Fruit fly (Drosophila melanogaster): ENCODE measurements around the gene Mob2.
"Not testable (repeated sequence)": the region's sequence is repeated elsewhere in the genome, so short reads cannot be mapped to it uniquely, and the experiment has no call there.

The Mob2 gene

dm6 chr3L:11589395-11589794 lies 27.4 kb upstream of the Mob2 start, which contains the start of gene CG7377:
CG7377 (plus strand) TSS chr3L:11589695.
- not testable (repeated sequence) for TF ChIP-seq CG8159 (tag; optimal IDR thresholded peaks at IDR 0.05); CG4496 (GFP tag; IDR thresholded peaks at IDR 0.05); CG32121 (GFP tag; IDR thresholded peaks at IDR 0.05)

- no peak for TF ChIP-seq fd96Ca (GFP tag; IDR thresholded peaks at IDR 0.05)
- no peak for TF ChIP-seq Pif1B (GFP tag; optimal IDR thresholded peaks at IDR 0.05)
- TF ChIP-seq rn (GFP tag; IDR thresholded peaks at IDR 0.05) = no peak
- no peak for TF ChIP-seq CG8159 (tag; optimal IDR thresholded peaks at IDR 0.05)
- TF ChIP-seq CG4496 (GFP tag; IDR thresholded peaks at IDR 0.05) = 0 out of 3 replicates have a peak, but pooled peaks have one; percentile 45
- peak; percentile 21 for TF ChIP-seq CG8301 (tag; optimal IDR thresholded peaks at IDR 0.05)
- TF ChIP-seq Ets98B (GFP tag; IDR thresholded peaks at IDR 0.05) = 0 out of 2 replicates have a peak, but pooled peaks have one; percentile 37
- TF ChIP-seq CG32121 (GFP tag; IDR thresholded peaks at IDR 0.05) = no peak
- TF ChIP-seq CG14655 (GFP tag; optimal IDR thresholded peaks at IDR 0.05) = no peak
- no peak for TF ChIP-seq CG15710 (tag; optimal IDR thresholded peaks at IDR 0.05)
- TF ChIP-seq CG34367 (tag; optimal IDR thresholded peaks at IDR 0.05) = no peak
- no peak for TF ChIP-seq Snoo (tag; optimal IDR thresholded peaks at IDR 0.05)
- TF ChIP-seq CG17806 (tag; optimal IDR thresholded peaks at IDR 0.05) = no peak
Observed at dm6 chr3L:11588594-11588993, 26.6 kb upstream of the Mob2 start.

- peak; percentile 81 for TF ChIP-seq CG4496 (GFP tag; IDR thresholded peaks at IDR 0.05)
- peak; percentile 76 for TF ChIP-seq Pif1B (GFP tag; optimal IDR thresholded peaks at IDR 0.05)
- peak; percentile 85 for TF ChIP-seq CG9948 (tag; optimal IDR thresholded peaks at IDR 0.05)
- TF ChIP-seq CG10348 (GFP tag; IDR thresholded peaks at IDR 0.05) = peak; percentile 57; the same call in 1 of the 2 replicates
- TF ChIP-seq CG8159 (tag; optimal IDR thresholded peaks at IDR 0.05) = peak; percentile 92
- TF ChIP-seq CG12605 (GFP tag; IDR thresholded peaks at IDR 0.05) = peak; percentile 71
- peak; percentile 91 for TF ChIP-seq CG14655 (GFP tag; optimal IDR thresholded peaks at IDR 0.05)
- peak; percentile 80 for TF ChIP-seq Pif1A (GFP tag; optimal IDR thresholded peaks at IDR 0.05)
- peak; percentile 83 for TF ChIP-seq CG13204 (GFP tag; optimal IDR thresholded peaks at IDR 0.05)
- peak; percentile 60; the same call in 1 of the 2 replicates for TF ChIP-seq rn (GFP tag; IDR thresholded peaks at IDR 0.05)
- TF ChIP-seq EcR (GFP tag; optimal IDR thresholded peaks at IDR 0.05) = peak; percentile 52
- peak; percentile 89 for TF ChIP-seq CG8301 (tag; optimal IDR thresholded peaks at IDR 0.05)
- TF ChIP-seq gl (tag; optimal IDR thresholded peaks at IDR 0.05) = peak; percentile 81
- TF ChIP-seq fd96Ca (GFP tag; IDR thresholded peaks at IDR 0.05) = no peak; the same call in 1 of the 3 replicates
- peak; percentile 84 for TF ChIP-seq CG17806 (tag; optimal IDR thresholded peaks at IDR 0.05)
- TF ChIP-seq CG32121 (GFP tag; IDR thresholded peaks at IDR 0.05) = peak; percentile 66
- TF ChIP-seq Snoo (tag; optimal IDR thresholded peaks at IDR 0.05) = peak; percentile 78
- peak; percentile 84 for TF ChIP-seq CG34367 (tag; optimal IDR thresholded peaks at IDR 0.05)
- peak; percentile 74 for TF ChIP-seq Ets98B (GFP tag; IDR thresholded peaks at IDR 0.05)
- peak; percentile 28 for TF ChIP-seq D1 (tag; optimal IDR thresholded peaks at IDR 0.05)
- peak; percentile 93 for TF ChIP-seq CG15710 (tag; optimal IDR thresholded peaks at IDR 0.05)
Observed at dm6 chr3L:11587720-11588580, 25.9 kb upstream of the Mob2 start, which contains the start of gene rt. rt (minus strand) TSS chr3L:11587770.

- TF ChIP-seq Ets98B (GFP tag; IDR thresholded peaks at IDR 0.05) (no peak), Pif1B (GFP tag; optimal IDR thresholded peaks at IDR 0.05) (no peak), CG32121 (GFP tag; IDR thresholded peaks at IDR 0.05) (0 out of 2 replicates have a peak, but pooled peaks have one; percentile 16), Pif1A (GFP tag; optimal IDR thresholded peaks at IDR 0.05) (no peak), CG8301 (tag; optimal IDR thresholded peaks at IDR 0.05) (no peak), CG4496 (GFP tag; IDR thresholded peaks at IDR 0.05) (peak; percentile 18; the same call in 1 of the 3 replicates)
Observed at dm6 chr3L:11586794-11587462, 24.9 kb upstream of the Mob2 start.

dm6 chr3L:11583964-11584363 lies 21.9 kb upstream of the Mob2 start, which contains the start of gene CG32086:
CG32086 (minus strand) TSS chr3L:11584064.
- no peak for TF ChIP-seq Pif1B (GFP tag; optimal IDR thresholded peaks at IDR 0.05)
- TF ChIP-seq D1 (tag; optimal IDR thresholded peaks at IDR 0.05) = no peak
- no peak for TF ChIP-seq CG32121 (GFP tag; IDR thresholded peaks at IDR 0.05)
- no peak for TF ChIP-seq Snoo (tag; optimal IDR thresholded peaks at IDR 0.05)
- no peak for TF ChIP-seq CG8301 (tag; optimal IDR thresholded peaks at IDR 0.05)

dm6 chr3L:11582097-11582496 lies 20.1 kb upstream of the Mob2 start, which contains the start of gene CG33269:
CG33269 (minus strand) TSS chr3L:11582197.
- no peak for TF ChIP-seq CG15710 (tag; optimal IDR thresholded peaks at IDR 0.05)
- TF ChIP-seq Pif1A (GFP tag; optimal IDR thresholded peaks at IDR 0.05) = no peak
- TF ChIP-seq CG17806 (tag; optimal IDR thresholded peaks at IDR 0.05) = no peak
- no peak for TF ChIP-seq CG8301 (tag; optimal IDR thresholded peaks at IDR 0.05)

Measured in whole organism, pupa.